Worm (Caenorhabditis elegans) whole organism, L2 larva: Measurements from ENCODE around the gene Y48A6B.14.

Experiments used
- C34F6.9 ChIP-seq: fragments of 150-350 bp; optimal IDR thresholded peaks from 2 replicates; lab custom pipeline; 2014; ENCODE audit warnings: missing biosample characterization, missing genetic modification characterization
- F13H6.1 ChIP-seq: sonication (generic microtip); optimal IDR thresholded peaks from 2 replicates; lab custom pipeline; 2016; ENCODE audit warnings: missing genetic modification characterization, missing compliant biosample characterization
- Y55F3AM.14 ChIP-seq: fragments of 200-800 bp; sonication (Bioruptor generic); optimal IDR thresholded peaks from 2 replicates; lab custom pipeline; 2018; ENCODE audit warnings: mild to moderate bottlenecking, missing genetic modification characterization, missing compliant biosample characterization
- ZK546.5 ChIP-seq: sonication (generic microtip); optimal IDR thresholded peaks from 2 replicates; lab custom pipeline; 2017; ENCODE audit warnings: missing biosample characterization, missing genetic modification characterization
- alr-1 ChIP-seq: fragments of 150-350 bp; optimal IDR thresholded peaks from 2 replicates; lab custom pipeline; 2014; ENCODE audit warnings: missing biosample characterization, missing genetic modification characterization
- aly-2 ChIP-seq: fragments of 150-350 bp; optimal IDR thresholded peaks from 2 replicates; lab custom pipeline; 2014; ENCODE audit warnings: missing biosample characterization, missing genetic modification characterization
- ama-1 ChIP-seq: fragments of 150-350 bp; optimal IDR thresholded peaks from 2 replicates; lab custom pipeline; 2018; ENCODE audit warnings: inconsistent platforms
- blmp-1 ChIP-seq: sonication (generic microtip); optimal IDR thresholded peaks from 2 replicates; lab custom pipeline; 2017; ENCODE audit warnings: missing genetic modification characterization, mild to moderate bottlenecking, missing compliant biosample characterization, antibody characterized with exemption, moderate library complexity; ENCODE audit not compliant: insufficient read depth
- ceh-16 ChIP-seq: fragments of 150-350 bp; optimal IDR thresholded peaks from 2 replicates; lab custom pipeline; 2014; ENCODE audit warnings: missing biosample characterization, missing genetic modification characterization
- ceh-82 ChIP-seq: fragments of 150-350 bp; optimal IDR thresholded peaks from 2 replicates; lab custom pipeline; 2014; ENCODE audit warnings: missing biosample characterization, missing genetic modification characterization
- crh-2 ChIP-seq: sonication (generic microtip); optimal IDR thresholded peaks from 2 replicates; lab custom pipeline; 2017; ENCODE audit warnings: missing biosample characterization, missing genetic modification characterization
- dmd-4 ChIP-seq: sonication (generic microtip); optimal IDR thresholded peaks from 2 replicates; lab custom pipeline; 2017; ENCODE audit warnings: missing biosample characterization, missing genetic modification characterization
- egl-27 ChIP-seq: sonication (generic microtip); optimal IDR thresholded peaks from 3 replicates; lab custom pipeline; 2017; ENCODE audit warnings: missing biosample characterization, missing genetic modification reagents, missing genetic modification characterization
- fos-1 ChIP-seq: fragments of 150-350 bp; optimal IDR thresholded peaks from 2 replicates; lab custom pipeline; 2014; ENCODE audit warnings: missing biosample characterization, missing genetic modification characterization
- gmeb-1 ChIP-seq: fragments of 150-350 bp; optimal IDR thresholded peaks from 2 replicates; lab custom pipeline; 2014; ENCODE audit warnings: missing biosample characterization, missing genetic modification characterization
- lin-11 ChIP-seq: fragments of 150-350 bp; sonication (generic microtip); optimal IDR thresholded peaks from 2 replicates; lab custom pipeline; 2014; ENCODE audit warnings: missing biosample characterization, missing genetic modification characterization, inconsistent platforms, mixed read lengths
- lin-13 ChIP-seq: fragments of 150-350 bp; optimal IDR thresholded peaks from 2 replicates; lab custom pipeline; 2014; ENCODE audit warnings: missing biosample characterization, missing genetic modification reagents, missing genetic modification characterization
- lsy-2 ChIP-seq, 2 experiments: fragments of 150-350 bp in 1 of 2; sonication (generic microtip) in 1 of 2; optimal IDR thresholded peaks; 2 replicates each; lab custom pipeline; 2014 to 2017; ENCODE audit warnings: missing biosample characterization in 2 of 2, missing genetic modification characterization in 2 of 2
- mbf-1 ChIP-seq: sonication (generic microtip); optimal IDR thresholded peaks from 2 replicates; lab custom pipeline; 2017; ENCODE audit warnings: missing biosample characterization, missing genetic modification characterization
- mdl-1 ChIP-seq, 2 experiments: fragments of 150-350 bp in 1 of 2; sonication (generic microtip) in 1 of 2; optimal IDR thresholded peaks; 2 replicates each; lab custom pipeline; 2017; ENCODE audit warnings: missing biosample characterization in 2 of 2, missing genetic modification characterization in 2 of 2
- nhr-10 ChIP-seq: sonication (generic microtip); optimal IDR thresholded peaks from 2 replicates; lab custom pipeline; 2017; ENCODE audit warnings: missing biosample characterization, missing genetic modification characterization
- nhr-11 ChIP-seq: fragments of 150-350 bp; optimal IDR thresholded peaks from 2 replicates; lab custom pipeline; 2014; ENCODE audit warnings: missing biosample characterization, missing genetic modification characterization
- nhr-12 ChIP-seq: fragments of 150-350 bp; optimal IDR thresholded peaks from 2 replicates; lab custom pipeline; 2014; ENCODE audit warnings: missing biosample characterization, missing genetic modification characterization
- nhr-129 ChIP-seq: fragments of 150-350 bp; optimal IDR thresholded peaks from 2 replicates; lab custom pipeline; 2014; ENCODE audit warnings: missing biosample characterization, missing genetic modification characterization
- nhr-21 ChIP-seq: fragments of 150-350 bp; optimal IDR thresholded peaks from 2 replicates; lab custom pipeline; 2014; ENCODE audit warnings: missing biosample characterization, missing genetic modification characterization
- nhr-25 ChIP-seq: fragments of 150-350 bp; sonication (generic microtip); optimal IDR thresholded peaks from 3 replicates; lab custom pipeline; 2014; ENCODE audit warnings: missing biosample characterization, missing genetic modification characterization
- nhr-6 ChIP-seq: fragments of 150-350 bp; optimal IDR thresholded peaks from 2 replicates; lab custom pipeline; 2014; ENCODE audit warnings: missing biosample characterization, missing genetic modification characterization
- peb-1 ChIP-seq: fragments of 150-350 bp; optimal IDR thresholded peaks from 2 replicates; lab custom pipeline; 2014; ENCODE audit warnings: missing biosample characterization, missing genetic modification characterization
- sem-4 ChIP-seq: fragments of 150-350 bp; optimal IDR thresholded peaks from 2 replicates; lab custom pipeline; 2014; ENCODE audit warnings: missing biosample characterization, missing genetic modification reagents, missing genetic modification characterization
- sma-3 ChIP-seq: sonication (generic microtip); optimal IDR thresholded peaks from 2 replicates; lab custom pipeline; 2016; ENCODE audit warnings: missing genetic modification reagents, missing genetic modification characterization, missing compliant biosample characterization
- sma-9 ChIP-seq, 2 experiments: fragments of 150-350 bp in 1 of 2; sonication (generic microtip) in 1 of 2; optimal IDR thresholded peaks; 2 replicates each; lab custom pipeline; 2014 to 2016; ENCODE audit warnings: missing genetic modification characterization in 2 of 2, mild to moderate bottlenecking in 1 of 2, missing biosample characterization in 1 of 2, missing compliant biosample characterization in 1 of 2, missing genetic modification reagents in 1 of 2, moderate library complexity in 1 of 2
- snpc-4 ChIP-seq: fragments of 150-350 bp; optimal IDR thresholded peaks from 2 replicates; lab custom pipeline; 2014; ENCODE audit warnings: missing biosample characterization, missing genetic modification characterization
- unc-55 ChIP-seq: fragments of 150-350 bp; sonication (generic microtip); optimal IDR thresholded peaks from 3 replicates; lab custom pipeline; 2014; ENCODE audit warnings: missing biosample characterization, missing genetic modification reagents, missing genetic modification characterization
- unc-62 ChIP-seq: fragments of 150-350 bp; optimal IDR thresholded peaks from 2 replicates; lab custom pipeline; 2014; ENCODE audit warnings: missing biosample characterization, missing genetic modification reagents, missing genetic modification characterization
- zag-1 ChIP-seq: fragments of 150-350 bp; optimal IDR thresholded peaks from 2 replicates; lab custom pipeline; 2014; ENCODE audit warnings: missing biosample characterization, missing genetic modification characterization
- ztf-1 ChIP-seq: fragments of 200-800 bp; sonication (Bioruptor generic); conservative IDR thresholded peaks from 2 replicates; pipeline ENCODE4 v1.3.6; 2022; ENCODE audit warnings: missing genetic modification characterization, missing compliant biosample characterization
- ztf-11 ChIP-seq: sonication (generic microtip); optimal IDR thresholded peaks from 2 replicates; lab custom pipeline; 2017; ENCODE audit warnings: missing biosample characterization, missing genetic modification characterization
- ztf-4 ChIP-seq: fragments of 150-350 bp; optimal IDR thresholded peaks from 2 replicates; lab custom pipeline; 2014; ENCODE audit warnings: missing biosample characterization, missing genetic modification characterization

The Y48A6B.14 gene

DNA sequence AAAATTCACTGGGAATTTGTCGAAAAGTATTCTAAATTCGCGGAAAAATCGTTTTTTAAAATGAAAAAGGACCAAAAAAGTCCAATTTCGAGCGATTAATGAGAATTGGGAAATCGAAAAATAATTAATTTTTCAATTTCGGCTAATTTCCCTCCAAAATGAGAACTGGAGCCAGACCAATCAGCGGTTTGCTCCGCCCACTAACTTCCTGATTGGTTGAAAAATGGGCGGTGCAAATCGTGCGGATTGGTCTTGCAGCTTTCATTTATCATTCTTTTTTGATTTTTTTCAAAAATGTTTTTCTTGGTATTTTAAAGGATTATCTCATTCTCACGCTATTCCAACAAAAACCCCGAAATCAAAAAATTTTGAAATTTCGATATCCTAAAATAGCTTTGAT is 22.6 kb downstream of the Y48A6B.14 start:
- TF ChIP-seq nhr-11 (tag; lab: Kevin White, UChicago) (no peak), nhr-6 (no peak), ceh-82 (tag; lab: Kevin White, UChicago) (no peak), crh-2 (tag; lab: Kevin White, UChicago) (no peak), mbf-1 (no peak), ama-1 (lab: Kevin White, UChicago) (no peak), nhr-10 (no peak), sem-4 (tag; lab: Kevin White, UChicago) (no peak), ztf-11 (tag; lab: Kevin White, UChicago) (no peak), alr-1 (tag; lab: Kevin White, UChicago) (no peak), ceh-16 (tag; lab: Kevin White, UChicago) (no peak)

DNA sequence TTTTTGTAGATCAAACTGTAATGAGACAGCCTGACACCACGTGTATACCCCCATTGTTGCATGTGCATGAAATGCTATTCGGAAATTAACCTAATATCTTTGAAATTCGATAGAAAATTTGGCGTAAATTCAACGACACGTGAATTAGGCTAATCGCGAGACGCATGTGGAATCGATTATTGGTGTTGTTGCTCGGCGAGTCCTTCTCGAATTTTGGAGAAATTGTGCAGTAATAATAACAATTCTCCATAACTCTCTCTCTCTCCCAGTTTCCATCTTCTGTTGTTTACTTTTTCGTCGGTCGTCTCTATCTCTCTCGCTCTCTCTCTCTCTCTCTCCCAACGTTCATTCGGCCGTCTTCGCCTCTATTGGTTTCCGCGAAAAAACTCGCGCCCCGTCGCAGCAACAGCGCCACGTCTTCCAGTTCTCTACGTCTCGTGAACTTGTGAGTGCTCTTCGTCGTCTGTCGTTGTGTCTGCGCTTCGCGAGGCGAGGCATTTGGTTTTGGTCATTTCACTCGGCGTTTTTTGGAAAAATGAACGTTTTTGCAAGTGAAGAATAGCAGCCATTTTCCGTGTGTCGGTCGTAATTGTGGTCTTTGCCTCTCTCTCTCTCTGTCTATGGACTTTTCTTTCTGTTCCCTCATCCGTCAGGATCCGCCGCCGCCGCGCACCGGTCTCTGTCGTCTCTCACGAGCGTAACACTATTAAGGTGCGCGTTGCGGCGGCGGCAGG is 23.3 kb downstream of the Y48A6B.14 start:
- TF ChIP-seq blmp-1 (tag; lab: Kevin White, UChicago) (peak; percentile 7), peb-1 (no peak), mdl-1 (tag; optimal IDR thresholded peaks at IDR 0.05; lab: Kevin White, UChicago) (peak; percentile 7 to 43), sma-9 (GFP tag; optimal IDR thresholded peaks at IDR 0.05; lab: Kevin White, UChicago) (peak; percentile 9), sma-9 (tag; optimal IDR thresholded peaks at IDR 0.05; lab: Kevin White, UChicago) (no peak), ztf-1 (GFP tag; lab: Robert Waterston, UW) (no peak), unc-55 (GFP tag; lab: Kevin White, UChicago) (peak; percentile 64), sem-4 (tag; lab: Kevin White, UChicago) (peak; percentile 49), zag-1 (peak; percentile 34), C34F6.9 (peak; percentile 55), nhr-25 (peak; percentile 77), nhr-21 (tag; lab: Kevin White, UChicago) (peak; percentile 69), egl-27 (tag; lab: Kevin White, UChicago) (no peak), lsy-2 (tag; optimal IDR thresholded peaks at IDR 0.05; lab: Kevin White, UChicago) (peak; percentile 38 to 71), ZK546.5 (no peak), nhr-129 (tag; lab: Kevin White, UChicago) (peak; percentile 67), nhr-11 (tag; lab: Kevin White, UChicago) (no peak), Y55F3AM.14 (GFP tag; lab: Kevin White, UChicago) (peak; percentile 60), snpc-4 (tag; lab: Kevin White, UChicago) (peak; percentile 41), F13H6.1 (tag; lab: Kevin White, UChicago) (peak; percentile 88), sma-3 (GFP tag; lab: Kevin White, UChicago) (peak; percentile 53), fos-1 (peak; percentile 80), aly-2 (tag; lab: Kevin White, UChicago) (no peak), crh-2 (tag; lab: Kevin White, UChicago) (peak; percentile 94), lin-13 (GFP tag; lab: Kevin White, UChicago) (peak; percentile 60), ztf-4 (peak; percentile 2), gmeb-1 (peak; percentile 44)

DNA sequence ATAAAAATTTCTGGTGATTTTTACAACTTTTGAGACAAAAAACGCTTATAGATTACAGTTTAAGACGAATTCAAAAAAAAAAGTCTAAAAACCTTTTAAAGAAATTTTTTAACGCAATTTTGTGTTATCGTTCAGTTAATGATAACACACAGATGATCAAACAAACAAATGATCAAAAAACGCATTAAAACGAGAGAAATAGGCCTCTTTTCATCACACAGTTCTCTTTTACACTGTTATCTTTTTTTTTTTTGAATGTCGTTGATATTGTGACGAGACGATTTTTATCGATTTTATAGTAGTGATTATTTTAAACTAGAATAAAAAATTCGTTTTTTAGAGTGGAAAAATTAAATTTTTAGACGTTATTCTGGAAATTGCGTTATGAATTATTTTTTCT is 28.4 kb downstream of the Y48A6B.14 start:
- TF ChIP-seq lin-11 (tag; lab: Kevin White, UChicago) (no peak), Y55F3AM.14 (GFP tag; lab: Kevin White, UChicago) (no peak), sma-9 (GFP tag; optimal IDR thresholded peaks at IDR 0.05; lab: Kevin White, UChicago) (peak; percentile 46), sma-9 (tag; optimal IDR thresholded peaks at IDR 0.05; lab: Kevin White, UChicago) (no peak), nhr-25 (peak; percentile 3), crh-2 (tag; lab: Kevin White, UChicago) (peak; percentile 51), fos-1 (peak; percentile 86), blmp-1 (tag; lab: Kevin White, UChicago) (peak; percentile 10), dmd-4 (tag; lab: Kevin White, UChicago) (no peak), nhr-12 (no peak), sem-4 (tag; lab: Kevin White, UChicago) (no peak), unc-62 (GFP tag; lab: Kevin White, UChicago) (no peak)
